Fruit fly (Drosophila melanogaster): ENCODE data around the gene CG44195.

- TF ChIP-seq insv (optimal IDR thresholded peaks at IDR 0.05) (no peak), ttk (optimal IDR thresholded peaks at IDR 0.05) (no peak), psq (optimal IDR thresholded peaks at IDR 0.05) (no peak), Myc (optimal IDR thresholded peaks at IDR 0.05) (no peak)
Measured at dm6 chr3L:7718561-7719417, 23.3 kb upstream of the CG44195 start, which contains the start of gene Mcad.

Measured in Kc167 (cell line).